Worm (Caenorhabditis elegans) whole organism, L3 larva: Measurements from ENCODE around the gene F49C12.4.
"Not testable (repeated sequence)": the region's sequence is repeated elsewhere in the genome, so short reads cannot be mapped to it uniquely, and the experiment has no call there.

ENCODE experiments used
- R02D3.7 ChIP-seq: fragments of 150-350 bp; optimal IDR thresholded peaks from 2 replicates; lab custom pipeline; 2014; ENCODE audit warnings: missing biosample characterization, missing genetic modification characterization
- ZK546.5 ChIP-seq: sonication (generic microtip); optimal IDR thresholded peaks from 2 replicates; lab custom pipeline; 2017; ENCODE audit warnings: missing biosample characterization, missing genetic modification characterization
- ama-1 ChIP-seq: fragments of 150-350 bp; optimal IDR thresholded peaks from 2 replicates; lab custom pipeline; 2018
- ceh-16 ChIP-seq: sonication (generic microtip); optimal IDR thresholded peaks from 2 replicates; lab custom pipeline; 2017; ENCODE audit warnings: missing biosample characterization, missing genetic modification characterization
- ceh-28 ChIP-seq: fragments of 150-350 bp; optimal IDR thresholded peaks from 2 replicates; lab custom pipeline; 2014; ENCODE audit warnings: missing biosample characterization, missing genetic modification reagents, missing genetic modification characterization
- ceh-82 ChIP-seq: fragments of 150-350 bp; optimal IDR thresholded peaks from 2 replicates; lab custom pipeline; 2014; ENCODE audit warnings: missing biosample characterization, missing genetic modification characterization
- ceh-9 ChIP-seq: sonication (generic microtip); optimal IDR thresholded peaks from 2 replicates; lab custom pipeline; 2018; ENCODE audit warnings: missing biosample characterization, missing genetic modification characterization
- egl-5 ChIP-seq: fragments of 150-350 bp; optimal IDR thresholded peaks from 2 replicates; lab custom pipeline; 2017; ENCODE audit warnings: missing biosample characterization, missing genetic modification reagents, missing genetic modification characterization, inconsistent platforms
- elt-2 ChIP-seq: sonication (generic microtip); optimal IDR thresholded peaks from 2 replicates; lab custom pipeline; 2016; ENCODE audit warnings: missing genetic modification reagents, mild to moderate bottlenecking, missing genetic modification characterization, missing compliant biosample characterization
- elt-3 ChIP-seq, 3 experiments: fragments of 150-350 bp in 1 of 3; sonication (generic microtip) in 2 of 3; optimal IDR thresholded peaks; 2 replicates in 2 of 3; 4 replicates in 1 of 3; lab custom pipeline; 2014 to 2017; ENCODE audit warnings: missing biosample characterization in 3 of 3, missing genetic modification characterization in 3 of 3
- fkh-10 ChIP-seq: sonication (generic microtip); optimal IDR thresholded peaks from 2 replicates; lab custom pipeline; 2017; ENCODE audit warnings: missing biosample characterization, missing genetic modification reagents, missing genetic modification characterization
- fos-1 ChIP-seq: fragments of 150-350 bp; optimal IDR thresholded peaks from 2 replicates; lab custom pipeline; 2014; ENCODE audit warnings: missing biosample characterization, missing genetic modification characterization
- hmg-11 ChIP-seq: sonication (generic microtip); optimal IDR thresholded peaks from 2 replicates; lab custom pipeline; 2016; ENCODE audit warnings: missing genetic modification characterization, missing compliant biosample characterization
- lin-15B ChIP-seq: fragments of 150-350 bp; optimal IDR thresholded peaks from 2 replicates; lab custom pipeline; 2014; ENCODE audit warnings: missing biosample characterization, missing genetic modification characterization
- lin-39 ChIP-seq: fragments of 150-350 bp; optimal IDR thresholded peaks from 2 replicates; lab custom pipeline; 2018; ENCODE audit warnings: missing biosample characterization, missing genetic modification reagents, missing genetic modification characterization
- lsy-12 ChIP-seq: sonication (generic microtip); optimal IDR thresholded peaks from 2 replicates; lab custom pipeline; 2016; ENCODE audit warnings: mild to moderate bottlenecking, missing genetic modification characterization, missing compliant biosample characterization
- mdl-1 ChIP-seq: fragments of 150-350 bp; optimal IDR thresholded peaks from 2 replicates; lab custom pipeline; 2014; ENCODE audit warnings: missing biosample characterization, missing genetic modification characterization
- mml-1 ChIP-seq: fragments of 150-350 bp; sonication (generic microtip); optimal IDR thresholded peaks from 3 replicates; lab custom pipeline; 2014; ENCODE audit warnings: missing biosample characterization, missing genetic modification characterization
- nfya-1 ChIP-seq: sonication (generic microtip); optimal IDR thresholded peaks from 2 replicates; lab custom pipeline; 2017; ENCODE audit warnings: missing genetic modification characterization, mild to moderate bottlenecking, missing compliant biosample characterization, antibody characterized with exemption, moderate library complexity; ENCODE audit not compliant: insufficient read depth
- nhr-11 ChIP-seq: fragments of 150-350 bp; optimal IDR thresholded peaks from 2 replicates; lab custom pipeline; 2014; ENCODE audit warnings: missing biosample characterization, missing genetic modification characterization
- nhr-237 ChIP-seq: fragments of 150-350 bp; optimal IDR thresholded peaks from 2 replicates; lab custom pipeline; 2014; ENCODE audit warnings: missing biosample characterization, missing genetic modification characterization
- nhr-25 ChIP-seq: sonication (generic microtip); optimal IDR thresholded peaks from 2 replicates; lab custom pipeline; 2017; ENCODE audit warnings: missing biosample characterization, missing genetic modification characterization
- nhr-28 ChIP-seq: fragments of 150-350 bp; optimal IDR thresholded peaks from 2 replicates; lab custom pipeline; 2014; ENCODE audit warnings: missing biosample characterization, missing genetic modification characterization
- nhr-43 ChIP-seq: sonication (generic microtip); optimal IDR thresholded peaks from 2 replicates; lab custom pipeline; 2016; ENCODE audit warnings: mild to moderate bottlenecking, missing genetic modification characterization, missing compliant biosample characterization; ENCODE audit not compliant: poor library complexity, severe bottlenecking
- nhr-67 ChIP-seq: fragments of 150-350 bp; optimal IDR thresholded peaks from 2 replicates; lab custom pipeline; 2014; ENCODE audit warnings: missing biosample characterization, missing genetic modification characterization
- nhr-76 ChIP-seq: fragments of 150-350 bp; sonication (generic microtip); optimal IDR thresholded peaks from 5 replicates; lab custom pipeline; 2014; ENCODE audit warnings: missing biosample characterization, missing genetic modification characterization
- nhr-77 ChIP-seq: fragments of 150-350 bp; optimal IDR thresholded peaks from 2 replicates; lab custom pipeline; 2014; ENCODE audit warnings: missing biosample characterization, missing genetic modification characterization
- pha-4 ChIP-seq: fragments of 150-350 bp; optimal IDR thresholded peaks from 2 replicates; lab custom pipeline; 2014; ENCODE audit warnings: missing biosample characterization, missing genetic modification reagents, missing genetic modification characterization
- pqm-1 ChIP-seq: fragments of 150-350 bp; optimal IDR thresholded peaks from 2 replicates; lab custom pipeline; 2017; ENCODE audit warnings: missing biosample characterization, missing genetic modification characterization, inconsistent platforms
- sea-2 ChIP-seq: fragments of 150-350 bp; sonication (generic microtip); optimal IDR thresholded peaks from 4 replicates; lab custom pipeline; 2014; ENCODE audit warnings: missing biosample characterization, missing genetic modification reagents, missing genetic modification characterization
- skn-1 ChIP-seq: fragments of 150-350 bp; optimal IDR thresholded peaks from 2 replicates; lab custom pipeline; 2014; ENCODE audit warnings: missing biosample characterization, missing genetic modification characterization
- snpc-4 ChIP-seq: fragments of 150-350 bp; optimal IDR thresholded peaks from 2 replicates; lab custom pipeline; 2014; ENCODE audit warnings: missing biosample characterization, missing genetic modification characterization
- tbx-2 ChIP-seq: sonication (generic microtip); optimal IDR thresholded peaks from 2 replicates; lab custom pipeline; 2016; ENCODE audit warnings: mild to moderate bottlenecking, missing genetic modification characterization, missing compliant biosample characterization
- unc-39 ChIP-seq: sonication (generic microtip); optimal IDR thresholded peaks from 4 replicates; lab custom pipeline; 2017; ENCODE audit warnings: missing biosample characterization, missing genetic modification characterization
- unc-62 ChIP-seq: fragments of 150-350 bp; sonication (generic microtip); optimal IDR thresholded peaks from 4 replicates; lab custom pipeline; 2014; ENCODE audit warnings: missing biosample characterization, missing genetic modification reagents, missing genetic modification characterization
- zag-1 ChIP-seq: fragments of 150-350 bp; optimal IDR thresholded peaks from 2 replicates; lab custom pipeline; 2014; ENCODE audit warnings: missing biosample characterization, missing genetic modification characterization
- ztf-11 ChIP-seq: fragments of 150-350 bp; optimal IDR thresholded peaks from 2 replicates; lab custom pipeline; 2014; ENCODE audit warnings: missing biosample characterization, missing genetic modification characterization
- ztf-4 ChIP-seq: fragments of 150-350 bp; optimal IDR thresholded peaks from 2 replicates; lab custom pipeline; 2014; ENCODE audit warnings: missing biosample characterization, missing genetic modification characterization

Gene F49C12.4

DNA sequence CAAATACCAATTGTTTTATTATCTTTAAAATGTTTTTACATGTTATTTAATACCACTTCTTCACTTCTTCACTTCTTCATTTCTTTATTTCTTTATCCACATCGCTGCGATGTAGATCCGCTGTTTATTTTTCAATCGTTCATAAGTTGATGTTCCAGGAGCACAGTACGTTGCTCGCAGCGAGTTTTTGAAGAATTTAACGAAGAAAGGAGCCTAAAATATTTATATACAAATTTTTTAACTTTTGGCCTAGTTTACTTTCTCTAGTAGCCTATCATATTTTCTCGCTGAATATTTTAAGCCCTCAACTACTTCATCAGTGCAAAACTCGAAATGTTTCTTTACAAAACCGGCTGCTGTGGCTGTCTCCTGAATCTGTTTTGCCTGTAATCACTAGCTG, 14.3 kb upstream of the F49C12.4 start:
- TF ChIP-seq skn-1 (tag; lab: Kevin White, UChicago) (no peak), lin-39 (tag; lab: Kevin White, UChicago) (no peak), ceh-82 (tag; lab: Kevin White, UChicago) (no peak), ceh-9 (tag; lab: Kevin White, UChicago) (no peak), hmg-11 (tag; lab: Kevin White, UChicago) (no peak), ceh-28 (tag; lab: Kevin White, UChicago) (no peak), egl-5 (tag; lab: Kevin White, UChicago) (no peak), nfya-1 (no peak), ama-1 (lab: Kevin White, UChicago) (no peak), mdl-1 (no peak), elt-2 (no peak)

DNA sequence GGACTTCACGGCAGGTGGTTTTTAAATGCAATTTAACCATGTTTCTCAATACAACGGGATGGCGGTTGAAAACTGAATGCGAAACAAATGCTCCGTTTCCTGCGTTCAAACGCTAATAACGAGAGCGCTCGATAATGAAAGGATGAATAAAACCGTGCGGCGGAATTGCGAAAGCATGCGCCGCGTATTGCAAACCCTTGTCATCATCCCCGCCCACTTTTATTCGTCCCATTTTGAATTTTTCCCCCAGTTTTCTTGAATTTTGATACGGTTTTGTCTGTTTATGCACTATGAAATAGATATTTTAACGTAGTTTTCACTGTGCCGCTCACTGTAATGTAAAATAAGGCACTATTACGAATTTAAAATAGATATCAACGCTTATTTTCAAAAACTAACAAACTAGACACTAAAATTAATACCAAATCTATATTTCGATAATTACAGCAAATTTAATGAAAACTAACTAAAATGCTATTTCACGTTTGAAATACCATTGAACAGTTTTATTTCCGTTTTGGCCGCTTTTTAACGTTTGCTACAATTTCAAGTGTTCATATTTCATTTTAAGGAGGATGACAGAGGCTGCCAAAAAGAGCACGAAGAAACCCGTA, 12.3 kb upstream of the F49C12.4 start, which contains the start of the genes F49C12.9 and rpn-7:
Gene F49C12.9 (minus strand): TSS at position 148 of the 614 bp plus-strand sequence.
Gene rpn-7 (plus strand): TSS at position 564 of the 614 bp plus-strand sequence.
- peak; percentile 99 for TF ChIP-seq skn-1 (tag; lab: Kevin White, UChicago)
- no peak for TF ChIP-seq nhr-77 (tag; lab: Kevin White, UChicago)
- no peak for TF ChIP-seq ceh-82 (tag; lab: Kevin White, UChicago)
- no peak for TF ChIP-seq ceh-16 (tag; lab: Kevin White, UChicago)
- TF ChIP-seq zag-1 (tag; lab: Kevin White, UChicago) = no peak
- TF ChIP-seq nhr-25 (tag; lab: Kevin White, UChicago) = no peak
- TF ChIP-seq ceh-28 (tag; lab: Kevin White, UChicago) = no peak
- no peak for TF ChIP-seq ama-1 (lab: Kevin White, UChicago)
- peak; percentile 61 for TF ChIP-seq lin-39 (tag; lab: Kevin White, UChicago)
- no peak for TF ChIP-seq sea-2 (GFP tag; lab: Kevin White, UChicago)
- no peak for TF ChIP-seq mdl-1
- TF ChIP-seq nhr-67 (tag; lab: Kevin White, UChicago) = no peak
- TF ChIP-seq hmg-11 (tag; lab: Kevin White, UChicago) = peak; percentile 68
- TF ChIP-seq fkh-10 (GFP tag; lab: Kevin White, UChicago) = no peak
- peak; percentile 48 for TF ChIP-seq egl-5 (tag; lab: Kevin White, UChicago)
- TF ChIP-seq elt-2 = peak; percentile 24
- TF ChIP-seq nhr-11 = no peak
- TF ChIP-seq snpc-4 (tag; lab: Kevin White, UChicago) = peak; percentile 47
- no peak for TF ChIP-seq nhr-237 (tag; lab: Kevin White, UChicago)
- no peak for TF ChIP-seq tbx-2
- no peak for TF ChIP-seq ceh-9 (tag; lab: Kevin White, UChicago)
- TF ChIP-seq unc-62 (GFP tag; lab: Kevin White, UChicago) = no peak
- no peak for TF ChIP-seq elt-3 (tag; optimal IDR thresholded peaks at IDR 0.05; lab: Kevin White, UChicago)
- no peak for TF ChIP-seq R02D3.7 (tag; lab: Kevin White, UChicago)
- no peak for TF ChIP-seq nhr-28
- TF ChIP-seq nhr-76 (tag; lab: Kevin White, UChicago) = no peak
- TF ChIP-seq lin-15B (tag; lab: Kevin White, UChicago) = peak; percentile 5
- peak; percentile 8 for TF ChIP-seq nhr-43 (tag; lab: Kevin White, UChicago)
- no peak for TF ChIP-seq fos-1 (tag; lab: Kevin White, UChicago)
- TF ChIP-seq ztf-4 (tag; lab: Kevin White, UChicago) = no peak
- TF ChIP-seq pqm-1 = no peak
- TF ChIP-seq nfya-1 = peak; percentile 56
- no peak for TF ChIP-seq lsy-12
- TF ChIP-seq mml-1 (tag; lab: Kevin White, UChicago) = no peak
- TF ChIP-seq ZK546.5 = no peak
- no peak for TF ChIP-seq ztf-11 (tag; lab: Kevin White, UChicago)
- TF ChIP-seq unc-39 (tag; lab: Kevin White, UChicago) = no peak
- TF ChIP-seq pha-4 (tag; lab: Kevin White, UChicago) = peak; percentile 52
- TF ChIP-seq, all 47 proteins: peak for 10

DNA sequence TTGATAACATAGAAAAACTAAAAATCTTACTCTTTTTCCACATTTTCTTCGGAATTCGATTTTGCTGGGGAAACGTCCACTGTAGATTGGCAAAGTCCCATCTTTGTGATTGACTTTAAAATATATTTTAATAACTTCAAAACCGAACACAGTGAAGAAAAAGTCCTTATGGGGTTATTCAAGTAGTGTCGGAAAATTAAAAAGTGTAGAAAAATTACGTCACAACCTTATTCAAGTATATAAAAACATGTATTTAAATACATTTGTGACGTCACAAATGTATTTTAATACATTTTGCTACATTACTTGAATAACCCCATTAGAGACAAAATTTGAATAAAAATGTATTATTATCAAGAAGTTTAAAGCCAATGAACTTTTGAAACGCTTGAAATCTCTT, 8.9 kb upstream of the F49C12.4 start, which contains the start of gene F49C12.7:
Gene F49C12.7 (minus strand): TSS at position 101 of the 400 bp plus-strand sequence.
- not testable (repeated sequence) for TF ChIP-seq skn-1 (tag; lab: Kevin White, UChicago); pqm-1; ceh-28 (tag; lab: Kevin White, UChicago)
